Worm (Caenorhabditis elegans): ENCODE data around the gene T16G12.13.
"Not testable (repeated sequence)": the region's sequence is repeated elsewhere in the genome, so short reads cannot be mapped to it uniquely, and the experiment has no call there.

T16G12.13 gene

ce11 chrIII:10033881-10034280 lies 26.8 kb upstream of the T16G12.13 start, which contains the start of gene M04D8.8:
Gene M04D8.8, plus strand, starts transcription at chrIII:10034181.
- TF ChIP-seq sox-4 (tag; optimal IDR thresholded peaks at IDR 0.05) (no peak), sox-2 (GFP tag; IDR thresholded peaks at IDR 0.05) (no peak), ttx-3 (tag; optimal IDR thresholded peaks at IDR 0.05) (no peak), hlh-30 (tag; optimal IDR thresholded peaks at IDR 0.05; ENCODE audit: insufficient read depth) (no peak), gmeb-2 (tag; optimal IDR thresholded peaks at IDR 0.05) (no peak), syd-9 (tag; optimal IDR thresholded peaks at IDR 0.05) (no peak), ceh-30 (tag; optimal IDR thresholded peaks at IDR 0.05) (no peak)

ce11 chrIII:10035783-10036182 lies 24.9 kb upstream of the T16G12.13 start, which contains the start of gene xbx-3:
Gene xbx-3, plus strand, starts transcription at chrIII:10035945.
- TF ChIP-seq ceh-9 (tag; optimal IDR thresholded peaks at IDR 0.05) (no peak), hlh-15 (tag; optimal IDR thresholded peaks at IDR 0.05) (no peak), hlh-13 (GFP tag; optimal IDR thresholded peaks at IDR 0.05) (no peak), tbx-2 (tag; optimal IDR thresholded peaks at IDR 0.05) (no peak)

ce11 chrIII:10037150-10037549 lies 23.5 kb upstream of the T16G12.13 start, which contains the start of gene M04D8.7:
Gene M04D8.7, plus strand, starts transcription at chrIII:10037450.
- TF ChIP-seq hlh-13 (GFP tag; optimal IDR thresholded peaks at IDR 0.05) (no peak), fkh-10 (GFP tag; optimal IDR thresholded peaks at IDR 0.05) (no peak), pat-9 (tag; optimal IDR thresholded peaks at IDR 0.05) (no peak), madf-2 (tag; optimal IDR thresholded peaks at IDR 0.05) (no peak), tbx-2 (tag; optimal IDR thresholded peaks at IDR 0.05) (no peak), ahr-1 (tag; optimal IDR thresholded peaks at IDR 0.05) (no peak), Y22D7AL.16 (tag; optimal IDR thresholded peaks at IDR 0.05) (no peak), ama-1 (optimal IDR thresholded peaks at IDR 0.05) (no peak), eyg-1 (tag; optimal IDR thresholded peaks at IDR 0.05) (no peak), ceh-6 (GFP tag; optimal IDR thresholded peaks at IDR 0.05) (no peak), elt-4 (tag; optimal IDR thresholded peaks at IDR 0.05) (no peak), ceh-48 (tag; optimal IDR thresholded peaks at IDR 0.05) (no peak)

- TF ChIP-seq pha-2 (tag; optimal IDR thresholded peaks at IDR 0.05) (no peak), syd-9 (tag; optimal IDR thresholded peaks at IDR 0.05) (no peak), ceh-9 (tag; optimal IDR thresholded peaks at IDR 0.05) (no peak)
Observed at ce11 chrIII:10040013-10040412, 20.7 kb upstream of the T16G12.13 start, which contains the start of gene T16G12.7. Gene T16G12.7, minus strand, starts transcription at chrIII:10040113.

ce11 chrIII:10049682-10050081 lies 11.0 kb upstream of the T16G12.13 start, which contains the start of gene T16G12.1:
Gene T16G12.1, minus strand, starts transcription at chrIII:10049857.
- TF ChIP-seq elt-2 (tag; optimal IDR thresholded peaks at IDR 0.05) (peak; percentile 53), hlh-8 (tag; optimal IDR thresholded peaks at IDR 0.05) (no peak), ceh-2 (tag; optimal IDR thresholded peaks at IDR 0.05) (no peak), pros-1 (tag; optimal IDR thresholded peaks at IDR 0.05) (no peak), ceh-9 (tag; optimal IDR thresholded peaks at IDR 0.05) (no peak)

ce11 chrIII:10050321-10050720 lies 10.3 kb upstream of the T16G12.13 start, which contains the start of gene T16G12.3:
Gene T16G12.3, plus strand, starts transcription at chrIII:10050621.
- not testable (repeated sequence) for TF ChIP-seq ceh-14, sox-4, hlh-6 (tag; optimal IDR thresholded peaks at IDR 0.05)

- not testable (repeated sequence) for TF ChIP-seq odd-2, eyg-1, zip-5 (tag; optimal IDR thresholded peaks at IDR 0.05)
Observed at ce11 chrIII:10053312-10053711, 7.4 kb upstream of the T16G12.13 start, which contains the start of gene T16G12.12. Gene T16G12.12, plus strand, starts transcription at chrIII:10053612.

All from whole organism, late embryonic.